Fruit fly (Drosophila melanogaster) whole organism, prepupa: ENCODE measurements around the gene CG9701.
A peak's percentile ranks its signal among the peaks of the same experiment; 100 is the strongest.

ENCODE experiments used
- CG10669 ChIP-seq: fragments of 200-800 bp; sonication (Bioruptor generic); optimal IDR thresholded peaks from 3 replicates; lab custom pipeline; 2018; ENCODE audit warnings: missing biosample characterization, mild to moderate bottlenecking, missing genetic modification characterization, moderate library complexity
- CG11294 ChIP-seq: fragments of 200-800 bp; sonication (Bioruptor generic); IDR thresholded peaks from 2 replicates; pipeline ENCODE4 v1.3.6; 2022; ENCODE audit warnings: missing biosample characterization, missing genetic modification characterization
- CG11762 ChIP-seq: fragments of 200-800 bp; sonication (Bioruptor generic); optimal IDR thresholded peaks from 3 replicates; lab custom pipeline; 2016; ENCODE audit warnings: missing biosample characterization, missing genetic modification characterization; ENCODE audit not compliant: insufficient read depth
- CG11902 ChIP-seq: fragments of 200-800 bp; sonication (Bioruptor generic); optimal IDR thresholded peaks from 3 replicates; lab custom pipeline; 2016; ENCODE audit warnings: missing biosample characterization, missing genetic modification characterization
- CG15336 ChIP-seq: fragments of 200-800 bp; sonication (Bioruptor generic); IDR thresholded peaks from 2 replicates; pipeline ENCODE4 v1.3.6; 2022; ENCODE audit warnings: missing biosample characterization, missing genetic modification characterization
- CG16779 ChIP-seq: fragments of 200-800 bp; sonication (Bioruptor generic); optimal IDR thresholded peaks from 3 replicates; lab custom pipeline; 2017; ENCODE audit warnings: missing biosample characterization, mild to moderate bottlenecking, missing genetic modification characterization
- CG31627 ChIP-seq: fragments of 200-800 bp; sonication (Bioruptor generic); optimal IDR thresholded peaks from 3 replicates; lab custom pipeline; 2016; ENCODE audit warnings: missing biosample characterization, missing genetic modification characterization
- CG32006 ChIP-seq: fragments of 200-800 bp; sonication (Bioruptor generic); optimal IDR thresholded peaks from 3 replicates; lab custom pipeline; 2017; ENCODE audit warnings: missing biosample characterization, mild to moderate bottlenecking, missing genetic modification characterization
- CG34406 ChIP-seq: fragments of 200-800 bp; sonication (Bioruptor generic); optimal IDR thresholded peaks from 3 replicates; lab custom pipeline; 2016; ENCODE audit warnings: missing biosample characterization, missing genetic modification characterization
- CG3919 ChIP-seq: fragments of 200-800 bp; sonication (Bioruptor generic); optimal IDR thresholded peaks from 3 replicates; lab custom pipeline; 2016; ENCODE audit warnings: missing biosample characterization, missing genetic modification characterization
- CG6163 ChIP-seq: fragments of 200-800 bp; sonication (Bioruptor generic); IDR thresholded peaks from 3 replicates; pipeline ENCODE4 v1.3.6; 2022; ENCODE audit warnings: missing biosample characterization, missing genetic modification characterization
- CG6276 ChIP-seq: fragments of 200-800 bp; sonication (Bioruptor generic); optimal IDR thresholded peaks from 2 replicates; lab custom pipeline; 2017; ENCODE audit warnings: missing biosample characterization, mild to moderate bottlenecking, missing genetic modification characterization
- CG6792 ChIP-seq: fragments of 200-800 bp; sonication (Bioruptor generic); optimal IDR thresholded peaks from 3 replicates; lab custom pipeline; 2016; ENCODE audit warnings: missing biosample characterization, missing genetic modification characterization
- CG6854 ChIP-seq: fragments of 200-800 bp; sonication (Bioruptor generic); optimal IDR thresholded peaks from 2 replicates; lab custom pipeline; 2017; ENCODE audit warnings: missing biosample characterization, mild to moderate bottlenecking, missing genetic modification characterization
- CG7368 ChIP-seq: fragments of 200-800 bp; sonication (Bioruptor generic); optimal IDR thresholded peaks from 3 replicates; lab custom pipeline; 2016; ENCODE audit warnings: missing biosample characterization, missing genetic modification characterization
- CG8119 ChIP-seq: fragments of 200-800 bp; sonication (Bioruptor generic); IDR thresholded peaks from 3 replicates; pipeline ENCODE4 v1.3.6; 2022; ENCODE audit warnings: missing biosample characterization, missing genetic modification characterization
- CG8632 ChIP-seq: fragments of 200-800 bp; sonication (Bioruptor generic); optimal IDR thresholded peaks from 3 replicates; lab custom pipeline; 2016; ENCODE audit warnings: missing biosample characterization, missing genetic modification characterization
- CG9139 ChIP-seq: fragments of 200-800 bp; sonication (Bioruptor generic); optimal IDR thresholded peaks from 3 replicates; lab custom pipeline; 2017; ENCODE audit warnings: missing biosample characterization, mild to moderate bottlenecking, missing genetic modification characterization
- Eip75B ChIP-seq: fragments of 200-800 bp; sonication (Bioruptor generic); optimal IDR thresholded peaks from 3 replicates; lab custom pipeline; 2016; ENCODE audit warnings: missing biosample characterization, missing genetic modification characterization
- Eip78C ChIP-seq: fragments of 200-800 bp; sonication (Bioruptor generic); peaks from one replicate; lab custom pipeline; 2016; ENCODE audit warnings: missing biosample characterization, missing genetic modification characterization
- Eip93F ChIP-seq: fragments of 200-800 bp; sonication (Bioruptor generic); optimal IDR thresholded peaks from 2 replicates; lab custom pipeline; 2016; ENCODE audit warnings: missing biosample characterization, mild to moderate bottlenecking, missing genetic modification characterization
- Gug ChIP-seq: fragments of 200-800 bp; sonication (Bioruptor generic); IDR thresholded peaks from 2 replicates; pipeline ENCODE4 v1.3.6; 2022; ENCODE audit warnings: missing biosample characterization, missing genetic modification characterization
- Hr38 ChIP-seq: sonication (Bioruptor generic); optimal IDR thresholded peaks from 2 replicates; lab custom pipeline; 2016; ENCODE audit warnings: missing biosample characterization, missing genetic modification characterization
- Hr39 ChIP-seq: fragments of 200-800 bp; sonication (Bioruptor generic); optimal IDR thresholded peaks from 2 replicates; lab custom pipeline; 2016; ENCODE audit warnings: missing biosample characterization, missing genetic modification characterization
- Hr4 ChIP-seq: fragments of 200-800 bp; sonication (Bioruptor generic); optimal IDR thresholded peaks from 3 replicates; lab custom pipeline; 2016; ENCODE audit warnings: missing biosample characterization, missing genetic modification characterization
- Met ChIP-seq: fragments of 200-800 bp; sonication (Bioruptor generic); optimal IDR thresholded peaks from 3 replicates; lab custom pipeline; 2016; ENCODE audit warnings: missing biosample characterization, missing genetic modification characterization
- OdsH ChIP-seq: fragments of 200-800 bp; sonication (Bioruptor generic); optimal IDR thresholded peaks from 3 replicates; lab custom pipeline; 2016; ENCODE audit warnings: missing biosample characterization, missing genetic modification characterization
- Smox ChIP-seq: fragments of 200-800 bp; sonication (Bioruptor generic); optimal IDR thresholded peaks from 3 replicates; lab custom pipeline; 2016; ENCODE audit warnings: missing biosample characterization, missing genetic modification characterization
- Sox14 ChIP-seq: fragments of 200-800 bp; sonication (Bioruptor generic); optimal IDR thresholded peaks from 3 replicates; lab custom pipeline; 2016; ENCODE audit warnings: missing biosample characterization, missing genetic modification characterization
- Sox15 ChIP-seq: fragments of 200-800 bp; sonication (Bioruptor generic); optimal IDR thresholded peaks from 3 replicates; lab custom pipeline; 2016; ENCODE audit warnings: missing biosample characterization, missing genetic modification characterization
- achi ChIP-seq: fragments of 200-800 bp; sonication (Bioruptor generic); optimal IDR thresholded peaks from 3 replicates; lab custom pipeline; 2016; ENCODE audit warnings: missing biosample characterization, missing genetic modification characterization
- acj6 ChIP-seq: fragments of 200-800 bp; sonication (Bioruptor generic); optimal IDR thresholded peaks from 3 replicates; lab custom pipeline; 2016; ENCODE audit warnings: missing biosample characterization, missing genetic modification characterization
- dsx ChIP-seq: fragments of 200-800 bp; optimal IDR thresholded peaks from 3 replicates; lab custom pipeline; 2019; ENCODE audit warnings: missing biosample characterization, mild to moderate bottlenecking, missing genetic modification characterization, moderate library complexity; ENCODE audit not compliant: poor library complexity, severe bottlenecking
- esn ChIP-seq: fragments of 200-800 bp; sonication (Bioruptor generic); optimal IDR thresholded peaks from 2 replicates; lab custom pipeline; 2016; ENCODE audit warnings: missing biosample characterization, mild to moderate bottlenecking, missing genetic modification characterization, moderate library complexity
- fkh ChIP-seq: fragments of 200-800 bp; sonication (Bioruptor generic); optimal IDR thresholded peaks from 3 replicates; lab custom pipeline; 2017; ENCODE audit warnings: missing biosample characterization, mild to moderate bottlenecking, missing genetic modification characterization, moderate library complexity
- pdm3 ChIP-seq: fragments of 200-800 bp; sonication (Bioruptor generic); optimal IDR thresholded peaks from 3 replicates; lab custom pipeline; 2016; ENCODE audit warnings: missing biosample characterization, missing genetic modification characterization
- salr ChIP-seq, 2 experiments: fragments of 200-800 bp; sonication (Bioruptor generic); optimal IDR thresholded peaks; 3 replicates each; lab custom pipeline; 2016 to 2018; ENCODE audit warnings: missing biosample characterization in 2 of 2, missing genetic modification characterization in 2 of 2, mild to moderate bottlenecking in 1 of 2
- spab ChIP-seq: fragments of 200-800 bp; sonication (Bioruptor generic); optimal IDR thresholded peaks from 2 replicates; lab custom pipeline; 2017; ENCODE audit warnings: missing biosample characterization, mild to moderate bottlenecking, missing genetic modification characterization, missing genetic modification reagents
- svp ChIP-seq: fragments of 200-800 bp; sonication (Bioruptor generic); peaks from one replicate; lab custom pipeline; 2016; ENCODE audit warnings: missing biosample characterization, missing genetic modification characterization
- topi ChIP-seq: fragments of 200-800 bp; sonication (Bioruptor generic); optimal IDR thresholded peaks from 3 replicates; lab custom pipeline; 2016; ENCODE audit warnings: missing biosample characterization, missing genetic modification characterization
- vri ChIP-seq: fragments of 200-800 bp; sonication (Bioruptor generic); optimal IDR thresholded peaks from 3 replicates; lab custom pipeline; 2016; ENCODE audit warnings: missing biosample characterization, mild to moderate bottlenecking, missing genetic modification characterization

CG9701 gene

DNA sequence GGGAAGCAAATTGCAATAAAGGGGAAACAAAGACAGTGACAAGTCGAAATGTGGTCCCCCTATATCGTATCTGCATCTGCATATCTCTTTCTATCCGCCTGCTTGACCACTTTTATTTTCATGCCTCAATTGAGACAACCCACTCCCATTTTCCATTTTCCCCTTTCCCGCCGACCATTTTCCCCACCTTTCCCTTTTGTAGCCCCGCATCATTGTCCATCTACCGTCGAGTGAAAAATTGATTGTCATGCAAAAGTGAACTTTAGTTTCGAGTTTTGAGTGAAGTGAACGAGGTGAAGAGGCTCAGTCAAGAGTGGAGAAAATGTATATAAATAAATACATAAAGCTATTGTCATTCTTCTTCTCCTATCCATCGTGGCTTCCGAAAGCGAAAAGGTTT lies 29.1 kb upstream of the CG9701 start:
- no peak for TF ChIP-seq vri (GFP tag; lab: Kevin White, UChicago)
- peak; percentile 40 for TF ChIP-seq Eip78C (GFP tag; lab: Kevin White, UChicago)

DNA sequence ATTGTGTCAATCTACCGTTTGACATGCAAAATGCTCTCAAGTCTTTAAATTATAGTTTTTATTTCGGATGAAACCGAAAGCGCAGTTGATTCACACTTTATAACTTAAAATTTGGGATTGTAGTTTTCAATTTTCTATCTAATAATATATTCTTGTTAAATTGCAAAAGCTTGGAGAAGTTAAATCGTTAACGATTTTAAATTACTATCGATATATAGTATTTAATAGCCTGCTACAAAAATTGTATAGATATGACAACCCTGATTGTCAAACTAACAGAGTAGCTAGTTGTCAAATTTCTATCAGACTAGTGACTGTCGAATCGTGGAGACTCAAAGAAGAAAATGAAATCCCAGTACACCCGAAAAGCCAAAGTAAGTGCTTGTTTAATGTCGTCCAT lies 28.7 kb upstream of the CG9701 start, which contains the start of gene CG9692:
TSS of gene CG9692 (plus strand) at position 301 of the 400 bp plus-strand sequence.
- TF ChIP-seq acj6 (GFP tag; lab: Kevin White, UChicago) (no peak), CG7368 (GFP tag; lab: Kevin White, UChicago) (no peak), topi (GFP tag; lab: Kevin White, UChicago) (no peak), Sox14 (GFP tag; lab: Kevin White, UChicago) (no peak), Eip75B (GFP tag; lab: Kevin White, UChicago) (no peak), esn (GFP tag; lab: Kevin White, UChicago) (no peak), spab (GFP tag; lab: Kevin White, UChicago) (no peak), CG16779 (tag; lab: Kevin White, UChicago) (no peak), Hr39 (no peak), vri (GFP tag; lab: Kevin White, UChicago) (no peak), CG3919 (GFP tag; lab: Kevin White, UChicago) (no peak), CG6276 (GFP tag; lab: Kevin White, UChicago) (no peak), Eip78C (GFP tag; lab: Kevin White, UChicago) (no peak), CG31627 (GFP tag; lab: Kevin White, UChicago) (no peak)

DNA sequence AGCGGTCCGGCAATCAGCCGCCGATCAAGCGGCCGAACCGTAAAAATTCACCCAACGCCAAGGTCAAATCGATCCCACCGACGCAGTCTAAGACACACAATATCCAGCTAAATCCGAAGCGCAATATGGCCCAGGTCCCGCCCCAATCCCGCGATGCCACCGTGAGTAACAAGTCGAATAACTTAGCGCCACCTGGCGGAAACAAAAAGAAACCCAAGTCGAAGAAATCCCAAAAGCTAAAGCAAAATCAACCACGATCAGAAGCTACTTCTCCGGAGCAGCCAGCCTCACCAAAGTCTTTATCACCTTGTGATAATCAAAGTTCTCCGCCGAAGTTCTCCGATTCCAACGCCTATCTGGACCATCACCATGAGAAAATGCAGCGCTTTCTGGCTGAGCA lies 27.7 kb upstream of the CG9701 start:
- TF ChIP-seq CG31627 (GFP tag; lab: Kevin White, UChicago): no peak
- TF ChIP-seq dsx: no peak
- no peak for TF ChIP-seq CG15336 (GFP tag; lab: Robert Waterston, UW)
- TF ChIP-seq Eip75B (GFP tag; lab: Kevin White, UChicago): no peak
- no peak for TF ChIP-seq CG6792 (GFP tag; lab: Kevin White, UChicago)
- no peak for TF ChIP-seq CG8119
- TF ChIP-seq salr (GFP tag; optimal IDR thresholded peaks at IDR 0.05; lab: Kevin White, UChicago): no peak
- TF ChIP-seq Smox (GFP tag; lab: Kevin White, UChicago): no peak
- no peak for TF ChIP-seq CG11762
- no peak for TF ChIP-seq CG8632 (GFP tag; lab: Kevin White, UChicago)
- TF ChIP-seq pdm3 (GFP tag; lab: Kevin White, UChicago): no peak
- TF ChIP-seq CG10669: no peak
- TF ChIP-seq CG3919 (GFP tag; lab: Kevin White, UChicago): no peak

DNA sequence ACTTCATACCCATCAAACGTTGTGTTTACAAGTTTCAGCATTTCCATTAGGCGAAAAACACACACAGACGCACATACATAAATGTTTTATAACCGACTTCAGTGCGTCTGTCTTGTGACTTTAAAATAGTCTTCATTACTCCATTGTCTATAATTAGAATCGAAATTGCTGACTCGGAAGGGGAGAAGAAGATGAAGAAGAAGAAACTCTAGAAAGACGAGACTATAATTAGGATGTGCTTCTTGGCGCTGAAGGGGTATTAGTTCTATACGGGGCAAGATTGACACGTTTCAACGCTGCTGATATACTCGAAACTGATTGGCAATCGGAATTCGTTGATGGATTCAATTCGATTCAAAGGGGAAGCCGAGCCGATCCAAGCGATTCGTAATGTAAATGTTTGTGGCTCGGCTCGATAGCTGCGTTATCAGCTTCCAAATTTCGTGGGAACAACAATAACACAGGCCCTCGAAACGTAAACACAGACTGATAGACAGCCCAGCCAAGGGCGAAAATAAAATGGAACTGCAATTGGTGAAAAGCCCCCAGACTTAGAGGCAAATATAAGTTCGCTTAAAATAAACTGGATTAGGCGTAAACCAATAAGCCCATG lies 24.5 kb upstream of the CG9701 start:
- TF ChIP-seq achi (GFP tag; lab: Kevin White, UChicago) (no peak), vri (GFP tag; lab: Kevin White, UChicago) (no peak), CG10669 (no peak), fkh (GFP tag; lab: Kevin White, UChicago) (peak; percentile 74)

DNA sequence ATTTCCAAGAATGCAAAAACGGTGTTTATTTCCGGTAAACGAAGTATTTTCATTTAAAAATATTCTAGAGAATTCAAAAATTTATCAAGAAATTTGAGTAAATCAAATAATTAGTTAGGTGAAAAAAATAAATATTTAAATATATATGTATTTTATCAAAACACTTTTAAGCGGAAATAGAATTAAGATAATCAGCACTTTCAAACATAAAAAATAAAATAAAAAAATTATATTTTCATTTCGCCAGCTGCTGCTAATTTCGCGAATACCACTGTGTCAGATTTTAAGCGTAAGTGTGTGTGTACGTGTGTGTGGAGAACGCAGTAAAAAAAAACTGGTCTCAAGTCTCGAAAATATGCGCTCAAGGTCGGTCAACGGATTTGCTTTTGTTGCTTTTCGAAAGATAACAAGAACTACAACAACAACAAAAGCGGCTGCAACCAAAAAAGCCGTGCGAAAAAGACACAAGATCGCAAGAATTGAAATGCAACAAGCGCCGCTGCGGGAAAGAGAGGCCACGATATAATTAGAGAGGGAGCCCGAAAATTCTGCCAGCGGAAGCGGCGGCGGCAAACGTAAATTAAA lies 23.6 kb upstream of the CG9701 start:
- no peak for TF ChIP-seq svp (GFP tag; lab: Kevin White, UChicago)
- TF ChIP-seq CG16779 (tag; lab: Kevin White, UChicago): no peak
- no peak for TF ChIP-seq Sox14 (GFP tag; lab: Kevin White, UChicago)
- TF ChIP-seq Smox (GFP tag; lab: Kevin White, UChicago): no peak
- TF ChIP-seq Sox15 (GFP tag; lab: Kevin White, UChicago): no peak
- no peak for TF ChIP-seq CG9139 (GFP tag; lab: Kevin White, UChicago)
- TF ChIP-seq acj6 (GFP tag; lab: Kevin White, UChicago): peak; percentile 13
- no peak for TF ChIP-seq Hr38 (GFP tag; lab: Kevin White, UChicago)
- TF ChIP-seq CG10669: no peak
- no peak for TF ChIP-seq CG11902 (GFP tag; lab: Kevin White, UChicago)
- TF ChIP-seq OdsH: no peak
- TF ChIP-seq CG6792 (GFP tag; lab: Kevin White, UChicago): no peak
- no peak for TF ChIP-seq Met (GFP tag; lab: Kevin White, UChicago)
- no peak for TF ChIP-seq CG34406 (GFP tag; lab: Kevin White, UChicago)
- peak; percentile 45 for TF ChIP-seq Hr39
- no peak for TF ChIP-seq vri (GFP tag; lab: Kevin White, UChicago)
- peak; percentile 7; the same call in 1 of the 3 replicates for TF ChIP-seq CG6163
- TF ChIP-seq Eip93F (GFP tag; lab: Kevin White, UChicago): peak; percentile 1
- peak; percentile 82 for TF ChIP-seq CG6854 (GFP tag; lab: Kevin White, UChicago)
- TF ChIP-seq CG11294 (GFP tag; lab: Robert Waterston, UW): no peak
- no peak for TF ChIP-seq Hr4 (GFP tag; lab: Kevin White, UChicago)
- TF ChIP-seq CG32006 (GFP tag; lab: Kevin White, UChicago): no peak
- TF ChIP-seq CG15336 (GFP tag; lab: Robert Waterston, UW): peak; percentile 34
- TF ChIP-seq Eip75B (GFP tag; lab: Kevin White, UChicago): no peak
- no peak for TF ChIP-seq Gug
